Worm (Caenorhabditis elegans) whole organism, early embryonic: ENCODE results near the gene ptr-20.

ENCODE experiments used
- aly-1 ChIP-seq: sonication (generic microtip); optimal IDR thresholded peaks from 2 replicates; lab custom pipeline; 2016; ENCODE audit warnings: missing genetic modification characterization, missing compliant biosample characterization
- ceh-13 ChIP-seq: fragments of 200-800 bp; sonication (Bioruptor generic); optimal IDR thresholded peaks from 2 replicates; lab custom pipeline; 2018; ENCODE audit warnings: mild to moderate bottlenecking, missing genetic modification characterization, missing compliant biosample characterization
- hnd-1 ChIP-seq: sonication (generic microtip); optimal IDR thresholded peaks from 2 replicates; lab custom pipeline; 2016; ENCODE audit warnings: missing genetic modification characterization, missing compliant biosample characterization
- scrt-1 ChIP-seq: fragments of 200-800 bp; sonication (Bioruptor generic); IDR thresholded peaks from 2 replicates; pipeline ENCODE4 v1.3.6; 2022; ENCODE audit warnings: missing genetic modification characterization, missing compliant biosample characterization
- tbx-11 ChIP-seq: fragments of 200-800 bp; sonication (Bioruptor generic); IDR thresholded peaks from 2 replicates; pipeline ENCODE4 v1.3.6; 2022; ENCODE audit warnings: missing genetic modification characterization, missing compliant biosample characterization
- tbx-37 ChIP-seq: fragments of 200-800 bp; sonication (Bioruptor generic); conservative IDR thresholded peaks from 2 replicates; pipeline ENCODE4 v1.3.6; 2022; ENCODE audit warnings: missing genetic modification reagents, missing genetic modification characterization, missing compliant biosample characterization

ce11 chrII:15157880-15158279 lies at the start of gene ptr-20:
- TF ChIP-seq ceh-13 (no peak), scrt-1 (GFP tag; lab: Robert Waterston, UW) (no peak), aly-1 (tag; lab: Kevin White, UChicago) (no peak), tbx-11 (GFP tag; lab: Robert Waterston, UW) (no peak), hnd-1 (tag; lab: Kevin White, UChicago) (no peak), tbx-37 (GFP tag; lab: Robert Waterston, UW) (no peak)
